Worm (Caenorhabditis elegans): Measurements from ENCODE around the gene lgc-12.

lgc-12 gene

DNA sequence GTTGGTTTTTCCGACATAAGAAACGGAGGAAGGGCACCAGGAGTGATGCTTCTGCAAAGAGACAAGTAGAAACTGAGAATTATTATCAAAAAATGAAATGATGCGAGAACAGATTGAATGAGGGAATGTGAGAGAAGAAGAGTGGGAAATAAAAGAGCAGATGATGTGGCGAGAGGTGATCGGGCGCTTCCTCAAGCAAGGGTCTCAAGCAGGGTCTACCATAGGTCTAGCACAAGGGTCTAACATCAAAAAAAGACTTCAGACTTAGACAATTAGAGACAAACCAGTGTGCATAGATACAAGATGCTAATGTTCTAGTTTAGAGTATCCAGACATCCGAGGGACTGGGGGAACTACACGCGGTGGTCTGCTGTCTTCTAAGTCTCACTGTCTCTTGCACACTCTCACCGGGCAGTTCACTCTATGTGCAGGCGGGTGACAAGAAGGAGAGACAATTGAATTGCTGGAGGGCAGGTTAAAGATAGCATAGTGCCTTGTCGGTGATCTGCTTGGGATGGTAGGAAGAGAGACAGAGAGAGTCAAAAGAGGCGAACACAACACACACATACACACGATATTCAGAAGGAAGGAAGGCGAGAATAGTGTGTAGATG is 8.2 kb downstream of the lgc-12 start, which contains the start of gene R13A5.7 (continued):
- TF ChIP-seq K09A11.1 (tag; optimal IDR thresholded peaks at IDR 0.05; ENCODE audit: insufficient read depth) (no peak), fkh-6 (tag; optimal IDR thresholded peaks at IDR 0.05) (no peak), ets-4 (tag; optimal IDR thresholded peaks at IDR 0.05) (no peak), ztf-16 (tag; optimal IDR thresholded peaks at IDR 0.05) (no peak), gmeb-2 (tag; optimal IDR thresholded peaks at IDR 0.05) (no peak), hlh-13 (GFP tag; optimal IDR thresholded peaks at IDR 0.05) (no peak), F13H6.1 (tag; optimal IDR thresholded peaks at IDR 0.05) (peak; percentile 56), Y22D7AL.16 (tag; optimal IDR thresholded peaks at IDR 0.05) (no peak), ceh-9 (tag; optimal IDR thresholded peaks at IDR 0.05) (no peak), madf-2 (tag; optimal IDR thresholded peaks at IDR 0.05) (no peak), rnt-1 (tag; optimal IDR thresholded peaks at IDR 0.05) (no peak), ceh-48 (tag; optimal IDR thresholded peaks at IDR 0.05) (no peak), tbx-7 (tag; optimal IDR thresholded peaks at IDR 0.05) (no peak), pat-9 (tag; optimal IDR thresholded peaks at IDR 0.05) (no peak), pha-4 (tag; optimal IDR thresholded peaks at IDR 0.05) (no peak), npax-4 (tag; optimal IDR thresholded peaks at IDR 0.05) (no peak), lim-6 (tag; optimal IDR thresholded peaks at IDR 0.05) (no peak)

DNA sequence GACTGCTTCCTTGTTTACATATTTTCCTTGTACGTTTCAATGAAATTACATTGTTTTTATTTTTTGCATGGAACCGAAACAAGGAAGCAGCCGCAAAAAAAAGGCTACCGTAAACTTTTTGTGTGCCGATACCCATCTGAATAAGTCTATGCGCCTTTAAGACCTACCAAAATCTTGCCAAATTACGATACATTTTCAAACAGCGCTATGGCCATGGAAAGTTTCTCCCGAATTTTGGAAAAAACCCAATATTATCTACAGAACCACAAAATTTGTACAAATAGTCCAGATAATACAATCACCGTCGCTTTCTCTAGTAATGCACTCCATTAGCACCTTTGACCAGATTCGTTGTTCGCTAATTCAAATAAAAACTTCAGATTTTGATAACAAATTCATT is 9.8 kb downstream of the lgc-12 start:
- TF ChIP-seq C38D4.7 (GFP tag; optimal IDR thresholded peaks at IDR 0.05) = no peak
- no peak for TF ChIP-seq madf-2 (tag; optimal IDR thresholded peaks at IDR 0.05)
- TF ChIP-seq hlh-30 (tag; optimal IDR thresholded peaks at IDR 0.05; ENCODE audit: insufficient read depth) = no peak

DNA sequence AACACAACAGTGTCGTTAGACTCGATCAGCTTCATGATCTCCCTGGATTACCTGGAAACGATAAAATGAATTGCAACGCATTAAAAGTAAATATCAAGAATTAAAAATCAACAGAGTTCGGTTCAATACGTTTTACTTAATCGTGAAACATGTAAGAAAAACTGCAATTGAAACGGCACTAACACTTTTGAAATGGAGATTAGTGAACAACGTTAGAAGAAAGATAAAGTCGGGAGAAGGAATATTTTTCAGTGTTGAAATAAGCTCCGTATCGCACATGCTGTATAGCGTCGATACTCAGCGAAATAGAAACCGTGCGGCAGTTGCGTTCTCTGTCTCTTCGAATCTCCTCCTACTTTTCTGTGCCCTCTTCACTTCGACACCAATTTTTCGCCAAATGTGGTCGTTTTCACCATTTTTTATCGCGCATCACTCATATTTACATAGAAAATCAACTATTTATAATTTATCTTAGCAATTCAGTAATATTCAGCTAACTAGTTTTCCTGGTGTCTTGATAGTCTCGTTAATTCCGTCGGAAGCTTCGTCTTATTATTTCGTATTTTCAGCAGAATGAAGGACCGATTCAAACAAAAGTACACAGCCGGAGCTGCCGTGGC is 10.9 kb downstream of the lgc-12 start, which contains the start of the genes rpl-9 and lpd-7:
Gene rpl-9 (minus strand): TSS at position 51 of the 620 bp plus-strand sequence.
Gene lpd-7 (plus strand): TSS at position 570 of the 620 bp plus-strand sequence.
- peak; percentile 59 for TF ChIP-seq ceh-34 (tag; optimal IDR thresholded peaks at IDR 0.05)
- TF ChIP-seq hlh-13 (GFP tag; optimal IDR thresholded peaks at IDR 0.05) = no peak
- TF ChIP-seq ceh-48 (tag; optimal IDR thresholded peaks at IDR 0.05) = no peak
- TF ChIP-seq unc-3 (GFP tag; conservative IDR thresholded peaks at IDR 0.05) = no peak
- TF ChIP-seq unc-3 (tag; optimal IDR thresholded peaks at IDR 0.05) = peak; percentile 26
- TF ChIP-seq tbx-2 (tag; optimal IDR thresholded peaks at IDR 0.05) = peak; percentile 42
- peak; percentile 80 for TF ChIP-seq nfya-1 (tag; optimal IDR thresholded peaks at IDR 0.05)
- peak; percentile 1 for TF ChIP-seq F13H6.1 (tag; optimal IDR thresholded peaks at IDR 0.05)
- TF ChIP-seq pax-1 (tag; optimal IDR thresholded peaks at IDR 0.05) = peak; percentile 46
- peak; percentile 21 for TF ChIP-seq unc-42 (tag; optimal IDR thresholded peaks at IDR 0.05)
- no peak for TF ChIP-seq npax-4 (tag; optimal IDR thresholded peaks at IDR 0.05)
- TF ChIP-seq rnt-1 (tag; optimal IDR thresholded peaks at IDR 0.05) = peak; percentile 24
- peak; percentile 46 for TF ChIP-seq dve-1 (tag; optimal IDR thresholded peaks at IDR 0.05)
- TF ChIP-seq unc-86 (tag; optimal IDR thresholded peaks at IDR 0.05) = no peak
- peak; percentile 61 for TF ChIP-seq ceh-31 (tag; optimal IDR thresholded peaks at IDR 0.05)
- peak; percentile 54 for TF ChIP-seq ceh-18 (tag; optimal IDR thresholded peaks at IDR 0.05)
- peak; percentile 43 for TF ChIP-seq elt-2 (tag; optimal IDR thresholded peaks at IDR 0.05)
- no peak for TF ChIP-seq hlh-8 (tag; optimal IDR thresholded peaks at IDR 0.05)
- no peak for TF ChIP-seq eyg-1 (tag; optimal IDR thresholded peaks at IDR 0.05)
- no peak for TF ChIP-seq ceh-2 (tag; optimal IDR thresholded peaks at IDR 0.05)

DNA sequence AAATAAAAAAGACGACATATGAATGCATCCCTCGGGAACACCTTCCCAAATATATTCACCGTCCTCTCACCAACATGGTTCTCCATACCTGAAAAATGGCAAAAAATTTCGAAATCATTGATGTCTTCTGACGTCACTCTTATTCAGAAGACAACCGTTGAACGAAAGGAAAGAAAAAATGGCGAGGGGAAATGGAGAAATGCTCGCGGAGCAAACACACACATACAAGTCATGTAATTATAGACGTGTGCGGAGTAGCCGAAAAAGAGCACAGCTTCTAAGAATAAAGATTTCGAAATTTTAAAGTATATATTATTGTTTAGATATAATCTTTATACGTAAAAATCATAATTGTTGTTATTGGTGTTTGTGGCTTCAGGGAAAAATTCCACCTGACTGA is 17.4 kb downstream of the lgc-12 start, which contains the start of gene mfsd-6:
Gene mfsd-6 (minus strand): TSS at position 88 of the 400 bp plus-strand sequence.
- TF ChIP-seq syd-9 (tag; optimal IDR thresholded peaks at IDR 0.05) = no peak
- TF ChIP-seq hlh-8 (tag; optimal IDR thresholded peaks at IDR 0.05) = no peak
- no peak for TF ChIP-seq rnt-1 (tag; optimal IDR thresholded peaks at IDR 0.05)
- TF ChIP-seq pros-1 (tag; optimal IDR thresholded peaks at IDR 0.05) = no peak
- TF ChIP-seq tbx-2 (tag; optimal IDR thresholded peaks at IDR 0.05) = no peak
- TF ChIP-seq ceh-22 (tag; optimal IDR thresholded peaks at IDR 0.05) = no peak
- no peak for TF ChIP-seq nfya-1 (tag; optimal IDR thresholded peaks at IDR 0.05)
- no peak for TF ChIP-seq che-1 (tag; optimal IDR thresholded peaks at IDR 0.05)
- no peak for TF ChIP-seq T23F11.4 (GFP tag; optimal IDR thresholded peaks at IDR 0.05)
- TF ChIP-seq elt-2 (tag; optimal IDR thresholded peaks at IDR 0.05) = no peak
- TF ChIP-seq ceh-18 (tag; optimal IDR thresholded peaks at IDR 0.05) = no peak
- TF ChIP-seq ref-2 (tag; optimal IDR thresholded peaks at IDR 0.05) = no peak
- no peak for TF ChIP-seq nhr-232 (tag; optimal IDR thresholded peaks at IDR 0.05)
